Worm (Caenorhabditis elegans) whole organism, L3 larva: Measurements from ENCODE around the gene ife-3.

Experiments
- R02D3.7 ChIP-seq: fragments of 150-350 bp; optimal IDR thresholded peaks from 2 replicates; lab custom pipeline; 2014; ENCODE audit warnings: missing biosample characterization, missing genetic modification characterization
- ama-1 ChIP-seq: fragments of 150-350 bp; optimal IDR thresholded peaks from 2 replicates; lab custom pipeline; 2018
- ceh-16 ChIP-seq: sonication (generic microtip); optimal IDR thresholded peaks from 2 replicates; lab custom pipeline; 2017; ENCODE audit warnings: missing biosample characterization, missing genetic modification characterization
- ceh-28 ChIP-seq: fragments of 150-350 bp; optimal IDR thresholded peaks from 2 replicates; lab custom pipeline; 2014; ENCODE audit warnings: missing biosample characterization, missing genetic modification reagents, missing genetic modification characterization
- ceh-82 ChIP-seq: fragments of 150-350 bp; optimal IDR thresholded peaks from 2 replicates; lab custom pipeline; 2014; ENCODE audit warnings: missing biosample characterization, missing genetic modification characterization
- ceh-9 ChIP-seq: sonication (generic microtip); optimal IDR thresholded peaks from 2 replicates; lab custom pipeline; 2018; ENCODE audit warnings: missing biosample characterization, missing genetic modification characterization
- daf-12 ChIP-seq: fragments of 150-350 bp; optimal IDR thresholded peaks from 2 replicates; lab custom pipeline; 2014; ENCODE audit warnings: missing biosample characterization, missing genetic modification reagents, missing genetic modification characterization
- egl-27 ChIP-seq: sonication (generic microtip); optimal IDR thresholded peaks from 4 replicates; lab custom pipeline; 2017; ENCODE audit warnings: missing biosample characterization, missing genetic modification reagents, missing genetic modification characterization
- egl-5 ChIP-seq: fragments of 150-350 bp; optimal IDR thresholded peaks from 2 replicates; lab custom pipeline; 2017; ENCODE audit warnings: missing biosample characterization, missing genetic modification reagents, missing genetic modification characterization, inconsistent platforms
- elt-1 ChIP-seq: fragments of 150-350 bp; optimal IDR thresholded peaks from 2 replicates; lab custom pipeline; 2014; ENCODE audit warnings: missing biosample characterization, missing genetic modification characterization
- elt-2 ChIP-seq: sonication (generic microtip); optimal IDR thresholded peaks from 2 replicates; lab custom pipeline; 2016; ENCODE audit warnings: missing genetic modification reagents, mild to moderate bottlenecking, missing genetic modification characterization, missing compliant biosample characterization
- eor-1 ChIP-seq, 2 experiments: fragments of 150-350 bp; optimal IDR thresholded peaks; 2 replicates each; lab custom pipeline; 2014 to 2018; ENCODE audit warnings: missing biosample characterization in 2 of 2, missing genetic modification characterization in 2 of 2
- fkh-10 ChIP-seq: sonication (generic microtip); optimal IDR thresholded peaks from 2 replicates; lab custom pipeline; 2017; ENCODE audit warnings: missing biosample characterization, missing genetic modification reagents, missing genetic modification characterization
- fkh-2 ChIP-seq: fragments of 150-350 bp; optimal IDR thresholded peaks from 2 replicates; lab custom pipeline; 2014; ENCODE audit warnings: missing biosample characterization, missing genetic modification reagents, missing genetic modification characterization
- hmg-11 ChIP-seq: sonication (generic microtip); optimal IDR thresholded peaks from 2 replicates; lab custom pipeline; 2016; ENCODE audit warnings: missing genetic modification characterization, missing compliant biosample characterization
- jun-1 ChIP-seq: fragments of 150-350 bp; optimal IDR thresholded peaks from 2 replicates; lab custom pipeline; 2014; ENCODE audit warnings: missing biosample characterization, missing genetic modification reagents, missing genetic modification characterization
- lin-15B ChIP-seq: fragments of 150-350 bp; optimal IDR thresholded peaks from 2 replicates; lab custom pipeline; 2014; ENCODE audit warnings: missing biosample characterization, missing genetic modification characterization
- lin-39 ChIP-seq: fragments of 150-350 bp; optimal IDR thresholded peaks from 2 replicates; lab custom pipeline; 2018; ENCODE audit warnings: missing biosample characterization, missing genetic modification reagents, missing genetic modification characterization
- lsy-12 ChIP-seq: sonication (generic microtip); optimal IDR thresholded peaks from 2 replicates; lab custom pipeline; 2016; ENCODE audit warnings: mild to moderate bottlenecking, missing genetic modification characterization, missing compliant biosample characterization
- nfya-1 ChIP-seq: sonication (generic microtip); optimal IDR thresholded peaks from 2 replicates; lab custom pipeline; 2017; ENCODE audit warnings: missing genetic modification characterization, mild to moderate bottlenecking, missing compliant biosample characterization, antibody characterized with exemption, moderate library complexity; ENCODE audit not compliant: insufficient read depth
- nhr-11 ChIP-seq: fragments of 150-350 bp; optimal IDR thresholded peaks from 2 replicates; lab custom pipeline; 2014; ENCODE audit warnings: missing biosample characterization, missing genetic modification characterization
- nhr-12 ChIP-seq: fragments of 150-350 bp; optimal IDR thresholded peaks from 2 replicates; lab custom pipeline; 2014; ENCODE audit warnings: missing biosample characterization, missing genetic modification characterization
- nhr-23 ChIP-seq: fragments of 150-350 bp; optimal IDR thresholded peaks from 2 replicates; lab custom pipeline; 2014; ENCODE audit warnings: missing biosample characterization, missing genetic modification reagents, missing genetic modification characterization
- nhr-237 ChIP-seq: fragments of 150-350 bp; optimal IDR thresholded peaks from 2 replicates; lab custom pipeline; 2014; ENCODE audit warnings: missing biosample characterization, missing genetic modification characterization
- nhr-25 ChIP-seq: sonication (generic microtip); optimal IDR thresholded peaks from 2 replicates; lab custom pipeline; 2017; ENCODE audit warnings: missing biosample characterization, missing genetic modification characterization
- nhr-43 ChIP-seq: sonication (generic microtip); optimal IDR thresholded peaks from 2 replicates; lab custom pipeline; 2016; ENCODE audit warnings: mild to moderate bottlenecking, missing genetic modification characterization, missing compliant biosample characterization; ENCODE audit not compliant: poor library complexity, severe bottlenecking
- nhr-67 ChIP-seq: fragments of 150-350 bp; optimal IDR thresholded peaks from 2 replicates; lab custom pipeline; 2014; ENCODE audit warnings: missing biosample characterization, missing genetic modification characterization
- nhr-76 ChIP-seq: fragments of 150-350 bp; sonication (generic microtip); optimal IDR thresholded peaks from 5 replicates; lab custom pipeline; 2014; ENCODE audit warnings: missing biosample characterization, missing genetic modification characterization
- nhr-77 ChIP-seq: fragments of 150-350 bp; optimal IDR thresholded peaks from 2 replicates; lab custom pipeline; 2014; ENCODE audit warnings: missing biosample characterization, missing genetic modification characterization
- pha-4 ChIP-seq: fragments of 150-350 bp; optimal IDR thresholded peaks from 2 replicates; lab custom pipeline; 2014; ENCODE audit warnings: missing biosample characterization, missing genetic modification reagents, missing genetic modification characterization
- pqm-1 ChIP-seq: fragments of 150-350 bp; optimal IDR thresholded peaks from 2 replicates; lab custom pipeline; 2017; ENCODE audit warnings: missing biosample characterization, missing genetic modification characterization, inconsistent platforms
- sea-2 ChIP-seq: fragments of 150-350 bp; sonication (generic microtip); optimal IDR thresholded peaks from 4 replicates; lab custom pipeline; 2014; ENCODE audit warnings: missing biosample characterization, missing genetic modification reagents, missing genetic modification characterization
- skn-1 ChIP-seq: fragments of 150-350 bp; optimal IDR thresholded peaks from 2 replicates; lab custom pipeline; 2014; ENCODE audit warnings: missing biosample characterization, missing genetic modification characterization
- snpc-4 ChIP-seq: fragments of 150-350 bp; optimal IDR thresholded peaks from 2 replicates; lab custom pipeline; 2014; ENCODE audit warnings: missing biosample characterization, missing genetic modification characterization
- unc-39 ChIP-seq: sonication (generic microtip); optimal IDR thresholded peaks from 4 replicates; lab custom pipeline; 2017; ENCODE audit warnings: missing biosample characterization, missing genetic modification characterization
- unc-62 ChIP-seq: fragments of 150-350 bp; sonication (generic microtip); optimal IDR thresholded peaks from 4 replicates; lab custom pipeline; 2014; ENCODE audit warnings: missing biosample characterization, missing genetic modification reagents, missing genetic modification characterization
- zag-1 ChIP-seq: fragments of 150-350 bp; optimal IDR thresholded peaks from 2 replicates; lab custom pipeline; 2014; ENCODE audit warnings: missing biosample characterization, missing genetic modification characterization
- ztf-11 ChIP-seq: fragments of 150-350 bp; optimal IDR thresholded peaks from 2 replicates; lab custom pipeline; 2014; ENCODE audit warnings: missing biosample characterization, missing genetic modification characterization
- ztf-4 ChIP-seq: fragments of 150-350 bp; optimal IDR thresholded peaks from 2 replicates; lab custom pipeline; 2014; ENCODE audit warnings: missing biosample characterization, missing genetic modification characterization

The ife-3 gene

ce11 chrV:21848-22247 is 14.2 kb upstream of the ife-3 start:
- no peak for TF ChIP-seq ama-1 (lab: Kevin White, UChicago)
- TF ChIP-seq zag-1 (tag; lab: Kevin White, UChicago), result no peak
- TF ChIP-seq pha-4 (tag; lab: Kevin White, UChicago), result peak; percentile 11
- no peak for TF ChIP-seq daf-12 (tag; lab: Kevin White, UChicago)
- peak; percentile 82 for TF ChIP-seq elt-2
- no peak for TF ChIP-seq lsy-12 (tag; lab: Kevin White, UChicago)
- TF ChIP-seq nhr-76 (tag; lab: Kevin White, UChicago), result no peak
- no peak for TF ChIP-seq jun-1
- TF ChIP-seq nhr-43 (tag; lab: Kevin White, UChicago), result no peak
- TF ChIP-seq skn-1 (tag; lab: Kevin White, UChicago), result no peak
- no peak for TF ChIP-seq eor-1 (tag; optimal IDR thresholded peaks at IDR 0.05; lab: Kevin White, UChicago)
- TF ChIP-seq ztf-4, result no peak
- TF ChIP-seq ceh-28 (tag; lab: Kevin White, UChicago), result no peak
- TF ChIP-seq nhr-11 (tag; lab: Kevin White, UChicago), result no peak
- no peak for TF ChIP-seq ceh-16
- TF ChIP-seq lin-15B, result no peak
- no peak for TF ChIP-seq nfya-1 (tag; lab: Kevin White, UChicago)
- TF ChIP-seq pqm-1 (tag; lab: Kevin White, UChicago), result peak; percentile 64
- TF ChIP-seq nhr-67 (tag; lab: Kevin White, UChicago), result no peak
- no peak for TF ChIP-seq egl-27 (tag; lab: Kevin White, UChicago)
- no peak for TF ChIP-seq nhr-237 (tag; lab: Kevin White, UChicago)
- no peak for TF ChIP-seq ceh-9 (tag; lab: Kevin White, UChicago)
- TF ChIP-seq nhr-25, result no peak

DNA sequence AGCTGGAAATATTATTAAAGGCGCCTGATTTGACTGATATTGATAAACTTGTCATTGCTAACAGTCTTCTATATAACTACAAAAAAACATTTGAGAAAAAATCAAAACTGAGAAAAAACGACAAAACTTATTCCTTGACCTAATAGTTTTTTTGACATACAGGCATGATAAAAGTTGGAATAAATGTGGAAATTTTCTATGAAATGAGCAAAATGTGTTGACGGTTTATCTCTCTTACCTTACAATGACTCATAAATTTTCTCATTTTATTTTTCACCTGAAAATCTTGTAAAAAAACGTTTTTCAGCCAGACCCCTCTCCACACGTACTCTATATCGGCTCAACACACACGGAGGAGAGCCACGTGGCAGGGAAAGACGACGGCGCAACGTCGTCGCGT is 12.9 kb upstream of the ife-3 start, which contains the start of gene egl-8:
Gene egl-8 (plus strand): TSS at position 301 of the 400 bp plus-strand sequence.
- TF ChIP-seq pha-4 (tag; lab: Kevin White, UChicago) (no peak), nhr-12 (tag; lab: Kevin White, UChicago) (no peak), fkh-2 (tag; lab: Kevin White, UChicago) (no peak), nhr-43 (tag; lab: Kevin White, UChicago) (no peak), daf-12 (tag; lab: Kevin White, UChicago) (no peak), nhr-23 (tag; lab: Kevin White, UChicago) (no peak), ama-1 (lab: Kevin White, UChicago) (no peak), skn-1 (tag; lab: Kevin White, UChicago) (no peak), R02D3.7 (tag; lab: Kevin White, UChicago) (no peak), jun-1 (no peak)

DNA sequence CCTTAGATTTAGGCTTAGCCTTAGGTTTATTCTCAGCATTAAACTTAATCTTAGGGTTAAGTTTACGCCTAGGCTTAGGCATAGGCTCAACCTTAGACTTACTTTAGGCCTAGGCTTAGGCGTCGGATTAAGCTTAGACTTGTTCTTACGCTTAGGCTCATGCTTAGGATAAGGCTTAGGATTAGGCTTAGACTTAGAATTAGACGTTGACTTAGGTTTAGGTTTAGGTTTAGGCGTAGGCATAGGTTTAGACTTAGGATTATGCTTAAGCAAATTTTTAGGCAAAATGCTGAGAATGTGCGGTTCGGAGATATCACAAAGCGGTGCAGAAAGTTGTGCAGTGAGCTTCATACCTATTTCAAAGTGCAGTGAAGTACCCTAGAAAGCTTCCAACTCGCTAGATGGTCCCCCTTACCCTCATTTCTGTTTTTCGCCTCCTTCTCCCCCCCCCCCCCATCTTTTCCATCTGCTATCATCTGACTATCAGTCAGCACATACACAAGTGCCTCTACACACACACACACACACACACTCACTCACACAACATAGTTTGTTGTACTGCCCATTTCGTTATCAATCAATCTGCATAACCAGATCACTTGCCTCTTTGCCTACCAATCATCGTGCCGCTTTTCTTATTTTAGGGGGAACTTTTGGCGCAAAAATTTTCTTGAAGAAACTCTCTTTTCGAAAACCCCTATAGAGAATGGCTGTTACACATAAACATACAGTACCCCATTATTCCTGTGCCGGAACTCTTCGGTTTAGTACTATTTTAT is 8.6 kb upstream of the ife-3 start:
- TF ChIP-seq pha-4 (tag; lab: Kevin White, UChicago) (peak; percentile 8), nhr-237 (tag; lab: Kevin White, UChicago) (no peak), ceh-28 (tag; lab: Kevin White, UChicago) (no peak), elt-1 (no peak), skn-1 (tag; lab: Kevin White, UChicago) (no peak), ceh-82 (tag; lab: Kevin White, UChicago) (no peak), nhr-25 (no peak), nfya-1 (tag; lab: Kevin White, UChicago) (peak; percentile 58), ztf-11 (tag; lab: Kevin White, UChicago) (no peak), unc-62 (GFP tag; lab: Kevin White, UChicago) (no peak), jun-1 (no peak), R02D3.7 (tag; lab: Kevin White, UChicago) (no peak), snpc-4 (tag; lab: Kevin White, UChicago) (no peak), zag-1 (tag; lab: Kevin White, UChicago) (no peak), nhr-12 (tag; lab: Kevin White, UChicago) (no peak), ceh-16 (no peak), hmg-11 (tag; lab: Kevin White, UChicago) (no peak), lin-39 (tag; lab: Kevin White, UChicago) (no peak), fkh-10 (no peak), eor-1 (tag; optimal IDR thresholded peaks at IDR 0.05; lab: Kevin White, UChicago) (no peak), pqm-1 (tag; lab: Kevin White, UChicago) (peak; percentile 34), elt-2 (peak; percentile 66), nhr-11 (tag; lab: Kevin White, UChicago) (no peak), sea-2 (GFP tag; lab: Kevin White, UChicago) (no peak), egl-5 (tag; lab: Kevin White, UChicago) (no peak), unc-39 (no peak), nhr-77 (tag; lab: Kevin White, UChicago) (no peak), ceh-9 (tag; lab: Kevin White, UChicago) (no peak)
